Worm (Caenorhabditis elegans) whole organism, early embryonic: Measurements from ENCODE around the gene srlf-19.

Source experiments
- B0310.2 ChIP-seq: sonication (generic microtip); optimal IDR thresholded peaks from 2 replicates; lab custom pipeline; 2016; ENCODE audit warnings: mild to moderate bottlenecking, missing genetic modification characterization, missing compliant biosample characterization
- F13C5.2 ChIP-seq: sonication (generic microtip); optimal IDR thresholded peaks from 2 replicates; lab custom pipeline; 2017; ENCODE audit warnings: mild to moderate bottlenecking, missing genetic modification characterization, inconsistent platforms, missing compliant biosample characterization
- aly-1 ChIP-seq: sonication (generic microtip); optimal IDR thresholded peaks from 2 replicates; lab custom pipeline; 2016; ENCODE audit warnings: missing genetic modification characterization, missing compliant biosample characterization
- ama-1 ChIP-seq: fragments of 150-350 bp; optimal IDR thresholded peaks from 2 replicates; lab custom pipeline; 2014
- ceh-13 ChIP-seq: fragments of 200-800 bp; sonication (Bioruptor generic); optimal IDR thresholded peaks from 2 replicates; lab custom pipeline; 2018; ENCODE audit warnings: mild to moderate bottlenecking, missing genetic modification characterization, missing compliant biosample characterization
- ceh-36 ChIP-seq: sonication (generic microtip); optimal IDR thresholded peaks from 2 replicates; lab custom pipeline; 2016; ENCODE audit warnings: missing genetic modification characterization, inconsistent platforms, missing compliant biosample characterization
- ets-7 ChIP-seq: sonication (generic microtip); optimal IDR thresholded peaks from 2 replicates; lab custom pipeline; 2016; ENCODE audit warnings: missing genotype, missing genetic modification characterization, missing compliant biosample characterization
- flt-1 ChIP-seq: fragments of 200-800 bp; sonication (Bioruptor generic); IDR thresholded peaks from 2 replicates; pipeline ENCODE4 v1.3.6; 2022; ENCODE audit warnings: missing genetic modification characterization, missing compliant biosample characterization
- hmbx-1 ChIP-seq: sonication (generic microtip); optimal IDR thresholded peaks from 2 replicates; lab custom pipeline; 2016; ENCODE audit warnings: mild to moderate bottlenecking, missing genetic modification characterization, missing compliant biosample characterization
- hmg-4 ChIP-seq: fragments of 200-800 bp; sonication (Bioruptor generic); optimal IDR thresholded peaks from 2 replicates; lab custom pipeline; 2018; ENCODE audit warnings: mild to moderate bottlenecking, missing genetic modification characterization, missing compliant biosample characterization
- hnd-1 ChIP-seq: sonication (generic microtip); optimal IDR thresholded peaks from 2 replicates; lab custom pipeline; 2016; ENCODE audit warnings: missing genetic modification characterization, missing compliant biosample characterization
- pes-1 ChIP-seq: fragments of 200-800 bp; sonication (Bioruptor generic); IDR thresholded peaks from 2 replicates; pipeline ENCODE4 v1.3.6; 2022; ENCODE audit warnings: missing genetic modification reagents, missing genetic modification characterization, missing compliant biosample characterization
- scrt-1 ChIP-seq: fragments of 200-800 bp; sonication (Bioruptor generic); IDR thresholded peaks from 2 replicates; pipeline ENCODE4 v1.3.6; 2022; ENCODE audit warnings: missing genetic modification characterization, missing compliant biosample characterization
- sea-1 ChIP-seq: fragments of 200-800 bp; sonication (Bioruptor generic); conservative IDR thresholded peaks from 2 replicates; pipeline ENCODE4 v1.3.6; 2022; ENCODE audit warnings: missing genetic modification characterization, missing compliant biosample characterization
- tbx-11 ChIP-seq: fragments of 200-800 bp; sonication (Bioruptor generic); IDR thresholded peaks from 2 replicates; pipeline ENCODE4 v1.3.6; 2022; ENCODE audit warnings: missing genetic modification characterization, missing compliant biosample characterization
- tbx-37 ChIP-seq: fragments of 200-800 bp; sonication (Bioruptor generic); conservative IDR thresholded peaks from 2 replicates; pipeline ENCODE4 v1.3.6; 2022; ENCODE audit warnings: missing genetic modification reagents, missing genetic modification characterization, missing compliant biosample characterization
- tra-4 ChIP-seq: sonication (generic microtip); optimal IDR thresholded peaks from 2 replicates; lab custom pipeline; 2017; ENCODE audit warnings: missing genetic modification characterization, missing compliant biosample characterization

srlf-19 gene

ce11 chrV:536571-536970 is 31.3 kb downstream of the srlf-19 start, which contains the start of gene C14C6.5:
Gene C14C6.5, plus strand, starts transcription at chrV:536628.
- no peak for TF ChIP-seq aly-1 (tag; lab: Kevin White, UChicago)
- TF ChIP-seq ama-1 (lab: Kevin White, UChicago), result no peak
- no peak for TF ChIP-seq hnd-1
- no peak for TF ChIP-seq ets-7
- TF ChIP-seq hmg-4, result no peak
- TF ChIP-seq tra-4 (tag; lab: Kevin White, UChicago), result no peak
- no peak for TF ChIP-seq scrt-1
- no peak for TF ChIP-seq flt-1 (GFP tag; lab: Robert Waterston, UW)
- TF ChIP-seq sea-1 (GFP tag; lab: Robert Waterston, UW), result no peak
- no peak for TF ChIP-seq ceh-13 (GFP tag; lab: Kevin White, UChicago)
- TF ChIP-seq F13C5.2 (tag; lab: Kevin White, UChicago), result no peak

DNA sequence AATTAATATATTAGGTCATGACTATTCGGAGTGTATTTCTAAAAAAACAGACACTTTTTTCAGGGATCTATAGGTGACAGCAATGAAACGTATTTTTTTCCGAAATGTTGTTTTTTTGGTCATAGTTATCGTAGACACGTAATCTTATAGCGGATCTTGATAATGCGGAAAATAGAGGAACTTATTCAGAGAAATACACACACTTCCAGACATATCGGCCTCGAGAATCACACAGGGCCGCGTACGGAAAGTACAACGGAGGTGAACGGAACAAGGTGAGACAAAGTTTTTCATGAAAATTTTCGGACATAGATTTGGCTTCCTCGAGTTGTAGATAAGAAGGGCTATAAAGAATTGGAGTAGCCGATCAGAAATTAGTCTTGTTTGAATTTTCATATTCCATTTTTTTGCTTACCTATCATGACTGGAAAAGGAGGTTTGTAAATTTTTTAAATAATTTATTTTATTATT is 33.8 kb downstream of the srlf-19 start, which contains the start of gene nhr-155:
Gene nhr-155, plus strand, starts transcription at position 421 of the 471 bp plus-strand sequence.
- TF ChIP-seq tra-4 (tag; lab: Kevin White, UChicago) (no peak), hnd-1 (no peak), scrt-1 (no peak), tbx-11 (GFP tag; lab: Robert Waterston, UW) (no peak), pes-1 (GFP tag; lab: Robert Waterston, UW) (no peak)

DNA sequence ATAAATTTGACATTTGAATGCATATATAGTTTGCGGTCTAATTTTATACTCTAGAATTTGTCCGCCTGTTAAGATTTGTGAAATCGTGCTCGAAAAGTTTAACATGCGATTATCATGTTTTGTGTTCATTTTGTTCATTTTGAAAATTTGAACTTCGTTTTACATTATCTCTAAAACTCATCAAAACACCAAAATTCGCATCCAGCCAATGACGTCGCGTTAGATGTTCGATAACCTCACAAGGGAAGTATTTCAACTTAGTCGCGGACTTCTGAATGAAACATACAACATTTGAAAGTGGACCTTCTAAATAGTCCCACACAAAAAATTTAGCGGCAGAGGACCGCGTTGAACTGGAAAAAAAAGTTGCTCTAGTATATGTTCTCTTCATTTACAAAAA is 36.2 kb downstream of the srlf-19 start:
- TF ChIP-seq B0310.2 (tag; lab: Kevin White, UChicago) (no peak), flt-1 (GFP tag; lab: Robert Waterston, UW) (no peak), tbx-11 (GFP tag; lab: Robert Waterston, UW) (no peak), ama-1 (lab: Kevin White, UChicago) (no peak), sea-1 (GFP tag; lab: Robert Waterston, UW) (no peak), pes-1 (GFP tag; lab: Robert Waterston, UW) (no peak), aly-1 (tag; lab: Kevin White, UChicago) (no peak), ceh-36 (tag; lab: Kevin White, UChicago) (no peak), F13C5.2 (tag; lab: Kevin White, UChicago) (no peak), hmbx-1 (tag; lab: Kevin White, UChicago) (no peak), tra-4 (tag; lab: Kevin White, UChicago) (no peak)

DNA sequence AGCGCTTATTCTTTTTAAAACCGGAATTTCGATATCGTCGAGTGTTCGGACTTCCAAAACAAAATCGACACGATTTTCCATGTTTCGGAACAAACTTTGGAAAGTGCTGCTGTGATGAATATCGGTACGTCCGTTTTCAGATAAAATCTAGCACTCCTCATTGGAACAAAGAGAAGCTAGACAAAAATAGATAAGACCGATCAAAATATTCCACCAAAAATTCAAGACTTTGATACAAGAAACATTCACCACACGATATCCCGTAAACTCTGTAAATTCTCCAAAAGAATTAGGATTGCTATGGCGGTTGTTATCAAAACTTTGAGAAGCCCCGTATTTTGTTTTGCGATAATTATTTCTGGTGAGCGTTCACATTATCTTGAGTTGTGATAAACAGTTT is 37.9 kb downstream of the srlf-19 start, which contains the start of gene C14C6.3:
Gene C14C6.3, plus strand, starts transcription at position 301 of the 400 bp plus-strand sequence.
- no peak for TF ChIP-seq B0310.2 (tag; lab: Kevin White, UChicago)
- no peak for TF ChIP-seq tbx-11 (GFP tag; lab: Robert Waterston, UW)
- no peak for TF ChIP-seq tra-4 (tag; lab: Kevin White, UChicago)
- TF ChIP-seq sea-1 (GFP tag; lab: Robert Waterston, UW), result no peak
- TF ChIP-seq ets-7, result no peak
- TF ChIP-seq ceh-13 (GFP tag; lab: Kevin White, UChicago), result no peak
- no peak for TF ChIP-seq pes-1 (GFP tag; lab: Robert Waterston, UW)

- TF ChIP-seq B0310.2 (tag; lab: Kevin White, UChicago) (no peak), scrt-1 (no peak), hmg-4 (no peak), ets-7 (no peak), flt-1 (GFP tag; lab: Robert Waterston, UW) (no peak), ceh-36 (tag; lab: Kevin White, UChicago) (no peak), ama-1 (lab: Kevin White, UChicago) (no peak), aly-1 (tag; lab: Kevin White, UChicago) (no peak), tbx-37 (no peak), ceh-13 (GFP tag; lab: Kevin White, UChicago) (no peak), pes-1 (GFP tag; lab: Robert Waterston, UW) (no peak), hnd-1 (no peak), F13C5.2 (tag; lab: Kevin White, UChicago) (no peak), tbx-11 (GFP tag; lab: Robert Waterston, UW) (no peak), tra-4 (tag; lab: Kevin White, UChicago) (no peak), sea-1 (GFP tag; lab: Robert Waterston, UW) (no peak)
Observed at ce11 chrV:547980-548379, 42.7 kb downstream of the srlf-19 start, which contains the start of gene C14C6.6. Gene C14C6.6, minus strand, starts transcription at chrV:548080.

ce11 chrV:552406-552805 is 47.1 kb downstream of the srlf-19 start:
- TF ChIP-seq sea-1 (GFP tag; lab: Robert Waterston, UW) (no peak), hnd-1 (no peak), F13C5.2 (tag; lab: Kevin White, UChicago) (no peak), flt-1 (GFP tag; lab: Robert Waterston, UW) (no peak), aly-1 (tag; lab: Kevin White, UChicago) (no peak), B0310.2 (tag; lab: Kevin White, UChicago) (no peak), ceh-13 (GFP tag; lab: Kevin White, UChicago) (no peak), tbx-11 (GFP tag; lab: Robert Waterston, UW) (no peak), ama-1 (lab: Kevin White, UChicago) (no peak), tra-4 (tag; lab: Kevin White, UChicago) (no peak), scrt-1 (no peak), ceh-36 (tag; lab: Kevin White, UChicago) (no peak), tbx-37 (no peak), pes-1 (GFP tag; lab: Robert Waterston, UW) (no peak), ets-7 (no peak), hmbx-1 (tag; lab: Kevin White, UChicago) (no peak), hmg-4 (no peak)

DNA sequence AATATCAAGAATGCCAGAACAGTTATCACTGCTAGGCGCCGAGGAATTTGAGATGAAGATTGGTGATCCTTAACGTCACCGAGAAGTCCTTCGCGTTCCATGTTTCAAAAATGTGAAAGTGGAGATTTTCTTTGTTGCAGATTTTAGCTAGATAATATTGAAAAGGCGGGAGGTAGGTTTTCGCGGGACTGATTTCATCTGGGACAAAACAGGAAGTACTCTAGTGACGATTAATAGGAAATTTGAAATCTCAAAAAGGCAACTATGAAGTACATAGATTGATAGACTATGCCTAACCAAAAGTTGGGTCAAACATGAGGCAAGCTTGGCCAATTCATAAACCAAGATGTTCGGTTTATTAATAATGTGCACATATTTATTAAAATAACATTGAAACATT is 47.8 kb downstream of the srlf-19 start, which contains the start of gene C14C6.8:
Gene C14C6.8, minus strand, starts transcription at position 101 of the 400 bp plus-strand sequence.
- TF ChIP-seq ets-7 (no peak), flt-1 (GFP tag; lab: Robert Waterston, UW) (no peak), hnd-1 (no peak), hmbx-1 (tag; lab: Kevin White, UChicago) (no peak), scrt-1 (no peak), tbx-11 (GFP tag; lab: Robert Waterston, UW) (no peak), hmg-4 (no peak), F13C5.2 (tag; lab: Kevin White, UChicago) (no peak), ceh-36 (tag; lab: Kevin White, UChicago) (no peak), pes-1 (GFP tag; lab: Robert Waterston, UW) (no peak), tra-4 (tag; lab: Kevin White, UChicago) (no peak), aly-1 (tag; lab: Kevin White, UChicago) (no peak), B0310.2 (tag; lab: Kevin White, UChicago) (no peak), ama-1 (lab: Kevin White, UChicago) (no peak), sea-1 (GFP tag; lab: Robert Waterston, UW) (no peak), ceh-13 (GFP tag; lab: Kevin White, UChicago) (no peak), tbx-37 (no peak)
